Worm (Caenorhabditis elegans) whole organism, L1 larva: ENCODE measurements around the gene nspa-10.

Experiments used
- snpc-4 ChIP-seq: fragments of 150-350 bp; optimal IDR thresholded peaks from 2 replicates; lab custom pipeline; 2014; ENCODE audit warnings: missing biosample characterization, missing genetic modification characterization
- ztf-11 ChIP-seq, 2 experiments: sonication (generic microtip); optimal IDR thresholded peaks; 2 replicates each; lab custom pipeline; 2016 to 2017; ENCODE audit warnings: missing genetic modification characterization in 2 of 2, missing biosample characterization in 1 of 2, missing compliant biosample characterization in 1 of 2

ce11 chrV:14791703-14792102 is 41.4 kb upstream of the nspa-10 start:
- TF ChIP-seq snpc-4 = no peak
- no peak for TF ChIP-seq ztf-11 (tag; optimal IDR thresholded peaks at IDR 0.05; lab: Kevin White, UChicago)
